Fruit fly (Drosophila melanogaster): ENCODE results near the gene CHMP2B.
A peak's percentile ranks its signal among the peaks of the same experiment; 100 is the strongest.

Gene CHMP2B

dm6 chr3L:5141380-5142101, 2.1 kb downstream of the CHMP2B start, which contains the start of the genes Dhrs4 and Gdap1 (continued):
- TF ChIP-seq gsb-n (tag; optimal IDR thresholded peaks at IDR 0.05), result no peak
- TF ChIP-seq H2.0 (GFP tag; IDR thresholded peaks at IDR 0.05), result no peak
- no peak for TF ChIP-seq Awh (GFP tag; IDR thresholded peaks at IDR 0.05)
- no peak for TF ChIP-seq ATbp (GFP tag; optimal IDR thresholded peaks at IDR 0.05)
- no peak for TF ChIP-seq usp (GFP tag; optimal IDR thresholded peaks at IDR 0.05)
- no peak for TF ChIP-seq z (GFP tag; IDR thresholded peaks at IDR 0.05)
- TF ChIP-seq nmo (GFP tag; optimal IDR thresholded peaks at IDR 0.05), result no peak
- no peak for TF ChIP-seq CG4820 (GFP tag; optimal IDR thresholded peaks at IDR 0.05)
- TF ChIP-seq sd (tag; optimal IDR thresholded peaks at IDR 0.05), result no peak
- TF ChIP-seq MESR4 (GFP tag; optimal IDR thresholded peaks at IDR 0.05), result peak; percentile 12
- no peak for TF ChIP-seq CG7839 (tag; optimal IDR thresholded peaks at IDR 0.05)
- TF ChIP-seq Ada2b (GFP tag; IDR thresholded peaks at IDR 0.05), result no peak
- TF ChIP-seq tgo (GFP tag; IDR thresholded peaks at IDR 0.05), result no peak
- no peak for TF ChIP-seq CG10654 (GFP tag; optimal IDR thresholded peaks at IDR 0.05)
- TF ChIP-seq CG13296 (GFP tag; optimal IDR thresholded peaks at IDR 0.05), result peak; percentile 40
- no peak for TF ChIP-seq CG12744 (GFP tag; optimal IDR thresholded peaks at IDR 0.05)
- no peak for TF ChIP-seq wdn (GFP tag; IDR thresholded peaks at IDR 0.05)
- TF ChIP-seq gem (tag; optimal IDR thresholded peaks at IDR 0.05), result no peak
- no peak for TF ChIP-seq hkb (optimal IDR thresholded peaks at IDR 0.05)
- no peak for TF ChIP-seq hkb (GFP tag; IDR thresholded peaks at IDR 0.05)
- TF ChIP-seq insv (GFP tag; optimal IDR thresholded peaks at IDR 0.05), result no peak
- TF ChIP-seq CG15073 (GFP tag; optimal IDR thresholded peaks at IDR 0.05), result no peak
- no peak for TF ChIP-seq CrebB (tag; optimal IDR thresholded peaks at IDR 0.05)
- TF ChIP-seq tll (GFP tag; optimal IDR thresholded peaks at IDR 0.05), result no peak
- TF ChIP-seq Atf6 (GFP tag; IDR thresholded peaks at IDR 0.05), result no peak
- TF ChIP-seq NK7.1 (GFP tag; optimal IDR thresholded peaks at IDR 0.05), result no peak
- TF ChIP-seq aop (GFP tag; IDR thresholded peaks at IDR 0.05), result no peak
- TF ChIP-seq NfI (GFP tag; optimal IDR thresholded peaks at IDR 0.05), result no peak
- TF ChIP-seq Neu2 (GFP tag; optimal IDR thresholded peaks at IDR 0.05; ENCODE audit: borderline replicate concordance), result no peak
- no peak for TF ChIP-seq Bgb (GFP tag; IDR thresholded peaks at IDR 0.05; ENCODE audit: partially characterized antibody)
- no peak for TF ChIP-seq CG17802 (tag; optimal IDR thresholded peaks at IDR 0.05)
- peak; percentile 74 for TF ChIP-seq CG17385 (GFP tag; optimal IDR thresholded peaks at IDR 0.05)
- TF ChIP-seq mirr (GFP tag; optimal IDR thresholded peaks at IDR 0.05), result no peak
- TF ChIP-seq fru (optimal IDR thresholded peaks at IDR 0.05), result no peak
- TF ChIP-seq lbe (GFP tag; optimal IDR thresholded peaks at IDR 0.05), result no peak
- TF ChIP-seq Hsf (GFP tag; optimal IDR thresholded peaks at IDR 0.05), result no peak
- TF ChIP-seq Med (GFP tag), result peak; percentile 56
- TF ChIP-seq kay (GFP tag; optimal IDR thresholded peaks at IDR 0.05), result no peak
- TF ChIP-seq gro (GFP tag; optimal IDR thresholded peaks at IDR 0.05), result no peak
- no peak for TF ChIP-seq CG3065 (GFP tag; optimal IDR thresholded peaks at IDR 0.05)
- peak; percentile 24 for TF ChIP-seq pzg (GFP tag; optimal IDR thresholded peaks at IDR 0.05)
- peak; percentile 35 for TF ChIP-seq MBD-R2 (GFP tag; IDR thresholded peaks at IDR 0.05)
- no peak for TF ChIP-seq Stat92E (GFP tag; optimal IDR thresholded peaks at IDR 0.05)
- TF ChIP-seq Rfx (GFP tag; IDR thresholded peaks at IDR 0.05), result 0 out of 2 replicates have a peak, but pooled peaks have one; percentile 21
- TF ChIP-seq NFAT (GFP tag; IDR thresholded peaks at IDR 0.05), result no peak
- no peak for TF ChIP-seq CG2116 (GFP tag; optimal IDR thresholded peaks at IDR 0.05)
- TF ChIP-seq Dll (GFP tag; IDR thresholded peaks at IDR 0.05; ENCODE audit: partially characterized antibody), result no peak

All from whole organism, embryonic.